Fruit fly (Drosophila melanogaster): ENCODE measurements around the gene CG46412.

- TF ChIP-seq Eip93F (GFP tag; optimal IDR thresholded peaks at IDR 0.05) (no peak), Gug (GFP tag; IDR thresholded peaks at IDR 0.05) (no peak), CG6792 (GFP tag; optimal IDR thresholded peaks at IDR 0.05) (no peak), lz (GFP tag; optimal IDR thresholded peaks at IDR 0.05) (no peak), Hr4 (GFP tag; optimal IDR thresholded peaks at IDR 0.05) (no peak)
Observed at dm6 chr3L:11574563-11574962, 10.7 kb upstream of the CG46412 start, which contains the start of gene CG33490.
